Worm (Caenorhabditis elegans) whole organism, young adult: Measurements from ENCODE around the gene ceh-43.

Experiments used
- B0035.1 ChIP-seq: sonication (generic microtip); optimal IDR thresholded peaks from 2 replicates; lab custom pipeline; 2016; ENCODE audit warnings: missing genetic modification characterization, mild to moderate bottlenecking, missing compliant biosample characterization, missing genotype, missing genetic modification reagents
- C06A6.2 ChIP-seq: fragments of 200-800 bp; sonication (Bioruptor generic); conservative IDR thresholded peaks from 2 replicates; pipeline ENCODE4 v1.3.6; 2022; ENCODE audit warnings: missing genetic modification characterization, missing compliant biosample characterization
- F23B12.7 ChIP-seq: sonication (generic microtip); optimal IDR thresholded peaks from 2 replicates; lab custom pipeline; 2017; ENCODE audit warnings: missing genetic modification characterization, mild to moderate bottlenecking, missing compliant biosample characterization, antibody characterized with exemption, moderate library complexity; ENCODE audit not compliant: insufficient read depth
- F33H1.4 ChIP-seq: fragments of 200-800 bp; sonication (Bioruptor generic); IDR thresholded peaks from 2 replicates; pipeline ENCODE4 v1.3.6; 2022; ENCODE audit warnings: missing genetic modification reagents, missing genetic modification characterization, missing compliant biosample characterization
- F37B4.10 ChIP-seq: fragments of 200-800 bp; sonication (Bioruptor generic); IDR thresholded peaks from 2 replicates; pipeline ENCODE4 v1.3.6; 2022; ENCODE audit warnings: missing genetic modification characterization, missing compliant biosample characterization
- F39B2.1 ChIP-seq: fragments of 200-800 bp; sonication (Bioruptor generic); IDR thresholded peaks from 2 replicates; pipeline ENCODE4 v1.3.6; 2022; ENCODE audit warnings: missing genetic modification reagents, missing genetic modification characterization, missing compliant biosample characterization
- F49E8.2 ChIP-seq: sonication (generic microtip); optimal IDR thresholded peaks from 3 replicates; lab custom pipeline; 2017; ENCODE audit warnings: missing genetic modification characterization, mild to moderate bottlenecking, missing compliant biosample characterization, antibody characterized with exemption, moderate library complexity; ENCODE audit not compliant: insufficient read depth
- F52B5.7 ChIP-seq: sonication (generic microtip); optimal IDR thresholded peaks from 2 replicates; lab custom pipeline; 2016; ENCODE audit warnings: mild to moderate bottlenecking, missing genetic modification characterization, missing compliant biosample characterization
- F57A8.1 ChIP-seq: fragments of 200-800 bp; sonication (Bioruptor generic); optimal IDR thresholded peaks from 2 replicates; lab custom pipeline; 2018; ENCODE audit warnings: mild to moderate bottlenecking, missing genetic modification characterization, moderate library complexity, missing compliant biosample characterization
- F57C9.4 ChIP-seq: sonication (generic microtip); optimal IDR thresholded peaks from 2 replicates; lab custom pipeline; 2017; ENCODE audit warnings: mild to moderate bottlenecking, missing genetic modification characterization, missing compliant biosample characterization
- T07F8.4 ChIP-seq: sonication (generic microtip); optimal IDR thresholded peaks from 2 replicates; lab custom pipeline; 2016; ENCODE audit warnings: mild to moderate bottlenecking, missing genetic modification characterization, moderate library complexity, missing compliant biosample characterization
- Y56A3A.18 ChIP-seq: fragments of 200-800 bp; sonication (Bioruptor generic); IDR thresholded peaks from 2 replicates; pipeline ENCODE4 v1.3.6; 2022; ENCODE audit warnings: missing genetic modification reagents, missing genetic modification characterization, missing compliant biosample characterization
- Y67H2A.10 ChIP-seq: fragments of 200-800 bp; sonication (Bioruptor generic); conservative IDR thresholded peaks from 2 replicates; pipeline ENCODE4 v1.3.6; 2022; ENCODE audit warnings: missing genetic modification reagents, missing genetic modification characterization, missing compliant biosample characterization
- Y79H2A.3 ChIP-seq: fragments of 200-800 bp; sonication (Bioruptor generic); conservative IDR thresholded peaks from 2 replicates; pipeline ENCODE4 v1.3.6; 2022; ENCODE audit warnings: missing genetic modification reagents, missing genetic modification characterization, missing compliant biosample characterization
- ama-1 ChIP-seq, 3 experiments: fragments of 150-350 bp in 1 of 3; sonication (generic microtip) in 2 of 3; optimal IDR thresholded peaks; 2 replicates each; lab custom pipeline; 2014 to 2018; ENCODE audit warnings: missing biosample characterization in 2 of 3, missing genetic modification characterization in 2 of 3, missing genetic modification reagents in 2 of 3
- attf-3 ChIP-seq: fragments of 200-800 bp; sonication (Bioruptor generic); conservative IDR thresholded peaks from 2 replicates; pipeline ENCODE4 v1.3.6; 2022; ENCODE audit warnings: missing genetic modification reagents, missing genetic modification characterization, missing compliant biosample characterization
- bed-1 ChIP-seq: fragments of 200-800 bp; sonication (Bioruptor generic); IDR thresholded peaks from 2 replicates; pipeline ENCODE4 v1.3.6; 2022; ENCODE audit warnings: missing genetic modification reagents, missing genetic modification characterization, missing compliant biosample characterization
- bed-2 ChIP-seq: fragments of 200-800 bp; sonication (Bioruptor generic); IDR thresholded peaks from 2 replicates; pipeline ENCODE4 v1.3.6; 2022; ENCODE audit warnings: missing genetic modification reagents, missing genetic modification characterization, missing compliant biosample characterization
- ceh-100 ChIP-seq: fragments of 200-800 bp; sonication (Bioruptor generic); IDR thresholded peaks from 2 replicates; pipeline ENCODE4 v1.3.6; 2022; ENCODE audit warnings: missing genetic modification reagents, missing genetic modification characterization, missing compliant biosample characterization
- ceh-79 ChIP-seq: sonication (generic microtip); optimal IDR thresholded peaks from 2 replicates; lab custom pipeline; 2017; ENCODE audit warnings: mild to moderate bottlenecking, missing genetic modification characterization, missing compliant biosample characterization
- die-1 ChIP-seq: sonication (generic microtip); optimal IDR thresholded peaks from 2 replicates; lab custom pipeline; 2016; ENCODE audit warnings: missing genotype, mild to moderate bottlenecking, missing genetic modification characterization, missing compliant biosample characterization
- dox-1 ChIP-seq: fragments of 200-800 bp; sonication (Bioruptor generic); IDR thresholded peaks from 2 replicates; pipeline ENCODE4 v1.3.6; 2022; ENCODE audit warnings: missing genetic modification reagents, missing genetic modification characterization, missing compliant biosample characterization
- dpff-1 ChIP-seq: sonication (generic microtip); optimal IDR thresholded peaks from 2 replicates; lab custom pipeline; 2017; ENCODE audit warnings: mild to moderate bottlenecking, missing genetic modification characterization, missing compliant biosample characterization
- dpl-1 ChIP-seq: fragments of 150-350 bp; optimal IDR thresholded peaks from 2 replicates; lab custom pipeline; 2014; ENCODE audit warnings: missing biosample characterization, missing genetic modification reagents, missing genetic modification characterization
- ekl-4 ChIP-seq: fragments of 200-800 bp; sonication (Bioruptor generic); IDR thresholded peaks from 2 replicates; pipeline ENCODE4 v1.3.6; 2022; ENCODE audit warnings: missing genetic modification reagents, missing genetic modification characterization, missing compliant biosample characterization
- fkh-3 ChIP-seq: sonication (generic microtip); optimal IDR thresholded peaks from 2 replicates; lab custom pipeline; 2016; ENCODE audit warnings: mild to moderate bottlenecking, missing genetic modification characterization, missing compliant biosample characterization
- hmg-1.2 ChIP-seq: fragments of 200-800 bp; sonication (Bioruptor generic); IDR thresholded peaks from 2 replicates; pipeline ENCODE4 v1.3.6; 2022; ENCODE audit warnings: missing genetic modification reagents, missing genetic modification characterization, missing compliant biosample characterization
- hmg-20 ChIP-seq: fragments of 200-800 bp; sonication (Bioruptor generic); IDR thresholded peaks from 2 replicates; pipeline ENCODE4 v1.3.6; 2022; ENCODE audit warnings: missing genetic modification reagents, missing genetic modification characterization, missing compliant biosample characterization
- hrde-1 ChIP-seq: sonication (generic microtip); optimal IDR thresholded peaks from 2 replicates; lab custom pipeline; 2016; ENCODE audit warnings: missing genetic modification characterization, mild to moderate bottlenecking, missing compliant biosample characterization, moderate library complexity, missing genotype, missing genetic modification reagents, borderline replicate concordance
- lin-26 ChIP-seq: fragments of 200-800 bp; sonication (Bioruptor generic); IDR thresholded peaks from 2 replicates; pipeline ENCODE4 v1.3.6; 2022; ENCODE audit warnings: missing genetic modification reagents, missing genetic modification characterization, missing compliant biosample characterization
- lin-35 ChIP-seq, 3 experiments: fragments of 150-350 bp in 2 of 3; sonication (generic microtip) in 1 of 3; optimal IDR thresholded peaks; 2 replicates each; lab custom pipeline; 2014 to 2018; ENCODE audit warnings: missing biosample characterization in 3 of 3, missing genetic modification characterization in 3 of 3, missing genetic modification reagents in 3 of 3
- mcd-1 ChIP-seq: fragments of 200-800 bp; sonication (Bioruptor generic); IDR thresholded peaks from 2 replicates; pipeline ENCODE4 v1.3.6; 2022; ENCODE audit warnings: missing genetic modification reagents, missing genetic modification characterization, missing compliant biosample characterization
- nfyb-1 ChIP-seq: fragments of 200-800 bp; sonication (Bioruptor generic); IDR thresholded peaks from 2 replicates; pipeline ENCODE4 v1.3.6; 2022; ENCODE audit warnings: missing genetic modification reagents, missing genetic modification characterization, missing compliant biosample characterization
- nhr-90 ChIP-seq: sonication (generic microtip); optimal IDR thresholded peaks from 2 replicates; lab custom pipeline; 2016; ENCODE audit warnings: missing genotype, mild to moderate bottlenecking, missing genetic modification characterization, missing compliant biosample characterization
- pbrm-1 ChIP-seq: fragments of 200-800 bp; sonication (Bioruptor generic); IDR thresholded peaks from 2 replicates; pipeline ENCODE4 v1.3.6; 2022; ENCODE audit warnings: missing genetic modification reagents, missing genetic modification characterization, missing compliant biosample characterization
- rcor-1 ChIP-seq: fragments of 200-800 bp; sonication (Bioruptor generic); IDR thresholded peaks from 2 replicates; pipeline ENCODE4 v1.3.6; 2022; ENCODE audit warnings: missing genetic modification reagents, missing genetic modification characterization, missing compliant biosample characterization
- repo-1 ChIP-seq: sonication (generic microtip); optimal IDR thresholded peaks from 2 replicates; lab custom pipeline; 2017; ENCODE audit warnings: mild to moderate bottlenecking, missing genetic modification characterization, missing compliant biosample characterization
- rpc-1 ChIP-seq, 2 experiments: fragments of 150-350 bp in 1 of 2; sonication (generic microtip) in 1 of 2; optimal IDR thresholded peaks; 2 replicates each; lab custom pipeline; 2014 to 2018; ENCODE audit warnings: missing biosample characterization in 1 of 2, missing genetic modification characterization in 1 of 2, missing genetic modification reagents in 1 of 2, missing genotype in 1 of 2
- snpc-1.1 ChIP-seq: sonication (generic microtip); optimal IDR thresholded peaks from 2 replicates; lab custom pipeline; 2017; ENCODE audit warnings: missing genetic modification characterization, mild to moderate bottlenecking, missing compliant biosample characterization, antibody characterized with exemption, moderate library complexity, missing genotype, missing genetic modification reagents; ENCODE audit not compliant: insufficient read depth
- sptf-2 ChIP-seq: fragments of 200-800 bp; sonication (Bioruptor generic); optimal IDR thresholded peaks from 2 replicates; lab custom pipeline; 2018; ENCODE audit warnings: mild to moderate bottlenecking, missing genetic modification characterization, missing compliant biosample characterization
- ztf-18 ChIP-seq: sonication (generic microtip); optimal IDR thresholded peaks from 2 replicates; lab custom pipeline; 2016; ENCODE audit warnings: missing genotype, mild to moderate bottlenecking, missing genetic modification characterization, missing compliant biosample characterization
- ztf-25 ChIP-seq: fragments of 200-800 bp; sonication (Bioruptor generic); IDR thresholded peaks from 2 replicates; pipeline ENCODE4 v1.3.6; 2022; ENCODE audit warnings: missing genetic modification reagents, missing genetic modification characterization, missing compliant biosample characterization
- ztf-6 ChIP-seq: fragments of 200-800 bp; sonication (Bioruptor generic); IDR thresholded peaks from 2 replicates; pipeline ENCODE4 v1.3.6; 2022; ENCODE audit warnings: missing genetic modification reagents, missing genetic modification characterization, missing compliant biosample characterization

Gene ceh-43

ce11 chrIII:4491164-4492144, 41.7 kb upstream of the ceh-43 start (continued):
- no peak for TF ChIP-seq sptf-2 (GFP tag; lab: Kevin White, UChicago)
- peak; percentile 71 for TF ChIP-seq ztf-18 (tag; lab: Kevin White, UChicago)
- TF ChIP-seq Y56A3A.18 (GFP tag; lab: Robert Waterston, UW): peak; percentile 75
- TF ChIP-seq repo-1: peak; percentile 95
- no peak for TF ChIP-seq T07F8.4 (tag; lab: Kevin White, UChicago)
- no peak for TF ChIP-seq F39B2.1 (GFP tag; lab: Robert Waterston, UW)
- TF ChIP-seq fkh-3: peak; percentile 67
- TF ChIP-seq nhr-90 (tag; lab: Kevin White, UChicago): no peak
- TF ChIP-seq hmg-1.2: peak; percentile 53
- TF ChIP-seq pbrm-1 (GFP tag; lab: Robert Waterston, UW): no peak
- TF ChIP-seq B0035.1: no peak
- TF ChIP-seq dpff-1: peak; percentile 94

ce11 chrIII:4488892-4489409, 39.2 kb upstream of the ceh-43 start, which contains the start of gene cpg-1:
Gene cpg-1 (plus strand): TSS chrIII:4489359.
- TF ChIP-seq F23B12.7 (tag; lab: Kevin White, UChicago) (peak; percentile 79), F49E8.2 (peak; percentile 98), rcor-1 (GFP tag; lab: Robert Waterston, UW) (peak; percentile 98), dpl-1 (GFP tag; lab: Kevin White, UChicago) (peak; percentile 98), bed-1 (no peak), F33H1.4 (GFP tag; lab: Robert Waterston, UW) (peak; percentile 99), lin-35 (GFP tag; optimal IDR thresholded peaks at IDR 0.05; lab: Kevin White, UChicago) (peak; percentile 64 to 83 (median 78)), ceh-79 (no peak), ztf-6 (GFP tag; lab: Robert Waterston, UW) (no peak), F37B4.10 (0 out of 2 replicates have a peak, but pooled peaks have one; percentile 23), ama-1 (optimal IDR thresholded peaks at IDR 0.05; lab: Kevin White, UChicago) (no peak), ama-1 (GFP tag; optimal IDR thresholded peaks at IDR 0.05; lab: Kevin White, UChicago) (peak in 1 of 2 experiments; percentile 5), nfyb-1 (GFP tag; lab: Robert Waterston, UW) (peak; percentile 75), ztf-25 (0 out of 2 replicates have a peak, but pooled peaks have one; percentile 42), die-1 (tag; lab: Kevin White, UChicago) (peak; percentile 20), mcd-1 (GFP tag; lab: Robert Waterston, UW) (peak; percentile 85), F52B5.7 (no peak), ztf-18 (tag; lab: Kevin White, UChicago) (peak; percentile 100), dox-1 (no peak; the same call in 1 of the 2 replicates), attf-3 (GFP tag; lab: Robert Waterston, UW) (peak; percentile 74), ekl-4 (GFP tag; lab: Robert Waterston, UW) (peak; percentile 96), hrde-1 (tag; lab: Kevin White, UChicago) (peak; percentile 94), lin-26 (GFP tag; lab: Robert Waterston, UW) (peak; percentile 75), hmg-20 (GFP tag; lab: Robert Waterston, UW) (peak; percentile 60; the same call in 1 of the 2 replicates), F57A8.1 (GFP tag; lab: Kevin White, UChicago) (no peak), Y79H2A.3 (GFP tag; lab: Robert Waterston, UW) (peak; percentile 96), Y67H2A.10 (GFP tag; lab: Robert Waterston, UW) (peak; percentile 81), bed-2 (GFP tag; lab: Robert Waterston, UW) (peak; percentile 70; the same call in 1 of the 2 replicates), ceh-100 (peak; percentile 76), F57C9.4 (tag; lab: Kevin White, UChicago) (no peak), rpc-1 (optimal IDR thresholded peaks at IDR 0.05; lab: Kevin White, UChicago) (no peak), rpc-1 (tag; optimal IDR thresholded peaks at IDR 0.05; lab: Kevin White, UChicago) (peak; percentile 21), hmg-1.2 (peak; percentile 75), C06A6.2 (GFP tag; lab: Robert Waterston, UW) (no peak), snpc-1.1 (peak; percentile 84), pbrm-1 (GFP tag; lab: Robert Waterston, UW) (peak; percentile 91)
